Worm (Caenorhabditis elegans) whole organism, mixed stage, embryonic: ENCODE data around the gene him-18.

Source experiments
- M03D4.4 ChIP-seq: sonication (generic microtip); optimal IDR thresholded peaks from 2 replicates; lab custom pipeline; 2017; ENCODE audit warnings: mild to moderate bottlenecking, missing genetic modification characterization, missing compliant biosample characterization
- bed-3 ChIP-seq: fragments of 200-800 bp; sonication (Bioruptor generic); optimal IDR thresholded peaks from 3 replicates; lab custom pipeline; 2018; ENCODE audit warnings: mild to moderate bottlenecking, missing genetic modification characterization, moderate library complexity, missing compliant biosample characterization
- blmp-1 ChIP-seq: fragments of 150-350 bp; optimal IDR thresholded peaks from 2 replicates; lab custom pipeline; 2014; ENCODE audit warnings: missing biosample characterization, missing genetic modification characterization
- ceh-39 ChIP-seq: fragments of 150-350 bp; optimal IDR thresholded peaks from 2 replicates; lab custom pipeline; 2014; ENCODE audit warnings: missing biosample characterization, missing genetic modification characterization
- ceh-43 ChIP-seq: fragments of 200-800 bp; sonication (Bioruptor generic); optimal IDR thresholded peaks from 2 replicates; lab custom pipeline; 2018; ENCODE audit warnings: mild to moderate bottlenecking, missing genetic modification characterization, moderate library complexity, missing compliant biosample characterization
- ceh-83 ChIP-seq: fragments of 200-800 bp; sonication (Bioruptor generic); optimal IDR thresholded peaks from 2 replicates; lab custom pipeline; 2018; ENCODE audit warnings: mild to moderate bottlenecking, missing genetic modification characterization, missing compliant biosample characterization
- ces-1 ChIP-seq: fragments of 150-350 bp; optimal IDR thresholded peaks from 2 replicates; lab custom pipeline; 2014; ENCODE audit warnings: missing biosample characterization, missing genetic modification reagents, missing genetic modification characterization
- cnd-1 ChIP-seq: fragments of 200-800 bp; sonication (Bioruptor generic); optimal IDR thresholded peaks from 2 replicates; lab custom pipeline; 2018; ENCODE audit warnings: mild to moderate bottlenecking, missing genetic modification characterization, missing compliant biosample characterization
- drap-1 ChIP-seq: fragments of 200-800 bp; sonication (Bioruptor generic); optimal IDR thresholded peaks from 3 replicates; lab custom pipeline; 2018; ENCODE audit warnings: mild to moderate bottlenecking, missing genetic modification characterization, missing compliant biosample characterization
- elt-1 ChIP-seq: sonication (generic microtip); optimal IDR thresholded peaks from 2 replicates; lab custom pipeline; 2017; ENCODE audit warnings: missing genetic modification characterization, mild to moderate bottlenecking, missing compliant biosample characterization, antibody characterized with exemption, moderate library complexity, borderline replicate concordance; ENCODE audit not compliant: insufficient read depth
- elt-3 ChIP-seq: fragments of 150-350 bp; optimal IDR thresholded peaks from 2 replicates; lab custom pipeline; 2014; ENCODE audit warnings: missing biosample characterization, missing genetic modification characterization
- flh-1 ChIP-seq: fragments of 200-800 bp; sonication (Bioruptor generic); optimal IDR thresholded peaks from 2 replicates; lab custom pipeline; 2018; ENCODE audit warnings: mild to moderate bottlenecking, missing genetic modification characterization, moderate library complexity, missing compliant biosample characterization
- ham-2 ChIP-seq: fragments of 200-800 bp; sonication (Bioruptor generic); optimal IDR thresholded peaks from 2 replicates; lab custom pipeline; 2018; ENCODE audit warnings: mild to moderate bottlenecking, missing genetic modification characterization, missing compliant biosample characterization
- hlh-1 ChIP-seq: fragments of 150-350 bp; optimal IDR thresholded peaks from 2 replicates; lab custom pipeline; 2014; ENCODE audit warnings: missing biosample characterization, missing genetic modification reagents, missing genetic modification characterization
- lin-13 ChIP-seq: fragments of 150-350 bp; optimal IDR thresholded peaks from 2 replicates; lab custom pipeline; 2014; ENCODE audit warnings: missing biosample characterization, missing genetic modification characterization
- lin-32 ChIP-seq: fragments of 200-800 bp; sonication (Bioruptor generic); optimal IDR thresholded peaks from 2 replicates; lab custom pipeline; 2018; ENCODE audit warnings: mild to moderate bottlenecking, missing genetic modification characterization, missing compliant biosample characterization
- lsy-2 ChIP-seq: fragments of 150-350 bp; optimal IDR thresholded peaks from 2 replicates; lab custom pipeline; 2014; ENCODE audit warnings: missing biosample characterization, missing genetic modification characterization
- mab-5 ChIP-seq: fragments of 150-350 bp; optimal IDR thresholded peaks from 2 replicates; lab custom pipeline; 2014; ENCODE audit warnings: missing biosample characterization, missing genetic modification characterization
- mep-1 ChIP-seq: fragments of 150-350 bp; optimal IDR thresholded peaks from 2 replicates; lab custom pipeline; 2017; ENCODE audit warnings: missing biosample characterization, missing genetic modification reagents, missing genetic modification characterization, inconsistent platforms
- mls-2 ChIP-seq: sonication (generic microtip); optimal IDR thresholded peaks from 2 replicates; lab custom pipeline; 2016; ENCODE audit warnings: mild to moderate bottlenecking, missing genetic modification characterization, moderate library complexity, missing compliant biosample characterization
- nhr-12 ChIP-seq: fragments of 150-350 bp; optimal IDR thresholded peaks from 2 replicates; lab custom pipeline; 2014; ENCODE audit warnings: missing biosample characterization, missing genetic modification characterization
- nhr-237 ChIP-seq: fragments of 150-350 bp; optimal IDR thresholded peaks from 2 replicates; lab custom pipeline; 2014; ENCODE audit warnings: missing biosample characterization, missing genetic modification characterization
- nhr-28 ChIP-seq: fragments of 150-350 bp; optimal IDR thresholded peaks from 2 replicates; lab custom pipeline; 2014; ENCODE audit warnings: missing biosample characterization, missing genetic modification characterization
- nhr-76 ChIP-seq: sonication (generic microtip); optimal IDR thresholded peaks from 2 replicates; lab custom pipeline; 2017; ENCODE audit warnings: missing biosample characterization, missing genetic modification characterization
- snpc-4 ChIP-seq: fragments of 150-350 bp; optimal IDR thresholded peaks from 2 replicates; lab custom pipeline; 2014; ENCODE audit warnings: missing biosample characterization, missing genetic modification characterization
- sptf-1 ChIP-seq: sonication (generic microtip); optimal IDR thresholded peaks from 2 replicates; lab custom pipeline; 2017; ENCODE audit warnings: mild to moderate bottlenecking, missing genetic modification characterization, moderate library complexity, missing compliant biosample characterization
- tbx-8 ChIP-seq: fragments of 200-800 bp; sonication (Bioruptor generic); optimal IDR thresholded peaks from 2 replicates; lab custom pipeline; 2018; ENCODE audit warnings: mild to moderate bottlenecking, missing genetic modification characterization, moderate library complexity, missing compliant biosample characterization
- unc-120 ChIP-seq: sonication (generic microtip); optimal IDR thresholded peaks from 2 replicates; lab custom pipeline; 2017; ENCODE audit warnings: missing genetic modification characterization, missing compliant biosample characterization; ENCODE audit not compliant: poor library complexity, severe bottlenecking
- unc-62 ChIP-seq: fragments of 150-350 bp; optimal IDR thresholded peaks from 2 replicates; lab custom pipeline; 2014; ENCODE audit warnings: missing biosample characterization, missing genetic modification reagents, missing genetic modification characterization
- zip-8 ChIP-seq: fragments of 150-350 bp; optimal IDR thresholded peaks from 2 replicates; lab custom pipeline; 2014; ENCODE audit warnings: missing biosample characterization, missing genetic modification characterization
- ztf-11 ChIP-seq: fragments of 150-350 bp; optimal IDR thresholded peaks from 2 replicates; lab custom pipeline; 2014; ENCODE audit warnings: missing biosample characterization, missing genetic modification characterization

The him-18 gene

DNA sequence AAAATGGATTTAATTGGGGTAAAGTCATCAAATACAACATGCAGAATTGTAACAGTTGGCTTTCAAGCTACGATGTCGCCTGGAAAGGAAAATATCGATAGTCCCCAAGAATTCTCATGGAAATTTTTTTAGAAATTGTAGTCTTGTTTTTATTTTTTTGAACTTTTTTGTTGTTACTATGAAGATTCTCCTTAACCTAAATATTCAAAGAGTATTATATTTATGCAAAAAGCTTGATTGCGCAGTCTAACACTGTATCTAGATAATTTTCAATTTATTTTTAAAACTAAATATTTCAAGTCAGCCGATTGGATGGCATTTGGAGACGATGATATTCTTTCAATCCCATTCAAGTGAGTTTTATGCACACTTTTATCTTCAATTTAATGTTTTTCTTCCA, 9.8 kb downstream of the him-18 start, which contains the start of gene pgap-2:
TSS of gene pgap-2 (plus strand) at position 301 of the 400 bp plus-strand sequence.
- TF ChIP-seq ceh-83 (GFP tag; lab: Kevin White, UChicago) (no peak), drap-1 (no peak), nhr-76 (tag; lab: Kevin White, UChicago) (no peak), cnd-1 (no peak), zip-8 (tag; lab: Kevin White, UChicago) (no peak), ztf-11 (tag; lab: Kevin White, UChicago) (no peak), nhr-28 (no peak), lin-32 (GFP tag; lab: Kevin White, UChicago) (no peak), lin-13 (tag; lab: Kevin White, UChicago) (no peak), ceh-43 (GFP tag; lab: Kevin White, UChicago) (no peak), nhr-12 (tag; lab: Kevin White, UChicago) (no peak), unc-120 (tag; lab: Kevin White, UChicago) (no peak), ceh-39 (tag; lab: Kevin White, UChicago) (no peak), mab-5 (tag; lab: Kevin White, UChicago) (no peak), bed-3 (GFP tag; lab: Kevin White, UChicago) (no peak), ces-1 (GFP tag; lab: Kevin White, UChicago) (no peak), mls-2 (tag; lab: Kevin White, UChicago) (no peak), flh-1 (GFP tag; lab: Kevin White, UChicago) (no peak), blmp-1 (tag; lab: Kevin White, UChicago) (no peak), hlh-1 (tag; lab: Kevin White, UChicago) (no peak)

DNA sequence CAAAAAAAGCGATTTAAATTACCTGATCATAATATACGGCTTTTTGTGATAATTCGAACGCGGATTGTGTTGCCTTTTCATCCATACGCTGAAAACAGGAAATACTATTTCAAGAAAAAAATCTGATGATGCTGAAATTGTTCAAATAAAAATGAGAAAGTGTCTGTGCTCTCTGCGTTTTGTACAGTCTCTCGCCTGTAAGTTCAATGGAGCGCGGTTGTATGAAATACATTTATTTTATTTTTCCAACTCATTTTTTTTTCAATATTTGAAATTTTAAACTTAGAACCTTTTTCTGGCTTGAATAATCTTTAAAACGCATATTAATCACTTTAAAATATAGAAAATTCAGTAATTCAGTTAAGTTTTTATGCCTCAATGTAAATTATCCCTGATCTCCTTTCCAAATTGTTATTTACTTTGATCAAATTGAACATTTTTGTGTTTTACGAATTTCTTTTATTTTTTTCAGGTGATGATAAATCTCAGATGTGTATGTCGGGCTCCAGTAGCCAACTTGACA, 11.0 kb downstream of the him-18 start, which contains the start of the genes clp-2 and mrpl-16:
TSS of gene clp-2 (minus strand) at position 94 of the 523 bp plus-strand sequence.
TSS of gene mrpl-16 (plus strand) at position 473 of the 523 bp plus-strand sequence.
- TF ChIP-seq unc-120 (tag; lab: Kevin White, UChicago) (no peak), hlh-1 (tag; lab: Kevin White, UChicago) (no peak), cnd-1 (no peak), sptf-1 (tag; lab: Kevin White, UChicago) (no peak), M03D4.4 (tag; lab: Kevin White, UChicago) (no peak), blmp-1 (tag; lab: Kevin White, UChicago) (no peak), nhr-237 (tag; lab: Kevin White, UChicago) (no peak), mep-1 (tag; lab: Kevin White, UChicago) (no peak), elt-3 (tag; lab: Kevin White, UChicago) (no peak), ceh-39 (tag; lab: Kevin White, UChicago) (no peak), zip-8 (tag; lab: Kevin White, UChicago) (no peak), snpc-4 (tag; lab: Kevin White, UChicago) (no peak), ham-2 (GFP tag; lab: Kevin White, UChicago) (no peak), nhr-76 (tag; lab: Kevin White, UChicago) (no peak), lin-32 (GFP tag; lab: Kevin White, UChicago) (no peak)

DNA sequence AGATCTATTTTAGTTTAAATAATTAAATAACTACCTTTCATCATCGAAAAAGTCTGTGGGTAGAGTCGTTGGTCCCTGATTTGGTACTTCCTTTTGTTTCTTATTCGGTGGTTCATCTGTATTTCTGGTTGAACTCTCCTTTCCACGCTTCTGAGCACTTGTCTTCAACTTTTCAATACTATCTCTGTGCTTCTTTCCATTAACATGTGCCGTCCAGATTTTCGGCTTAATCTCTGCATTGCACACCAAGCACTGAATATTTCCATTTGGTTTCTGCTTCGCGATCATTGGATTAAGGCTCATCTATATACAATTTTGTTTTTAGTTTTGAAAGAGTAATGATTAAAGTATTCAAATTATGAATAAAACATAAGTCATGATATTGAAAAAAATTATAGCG, 15.1 kb downstream of the him-18 start, which contains the start of gene sel-13:
TSS of gene sel-13 (minus strand) at position 303 of the 400 bp plus-strand sequence.
- no peak for TF ChIP-seq hlh-1 (tag; lab: Kevin White, UChicago)

DNA sequence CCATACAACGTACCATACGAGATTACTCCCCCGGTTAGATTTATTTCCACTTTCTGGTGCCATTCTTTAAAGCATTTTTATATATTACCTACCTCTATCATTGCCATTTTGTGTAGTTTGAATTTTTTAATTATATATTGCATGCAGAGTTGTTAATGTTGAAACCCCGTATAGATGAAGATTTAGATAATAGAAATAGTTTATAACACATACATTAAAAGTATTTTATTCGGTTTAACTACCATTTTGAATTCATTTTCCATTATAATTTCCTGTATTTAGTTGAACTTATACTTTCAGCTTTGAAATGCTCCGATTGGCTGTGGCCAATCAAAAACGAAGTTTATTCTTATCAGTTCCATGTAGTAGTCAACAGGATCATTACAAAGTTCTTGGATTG, 17.2 kb downstream of the him-18 start, which contains the start of gene dnj-18:
TSS of gene dnj-18 (plus strand) at position 301 of the 400 bp plus-strand sequence.
- no peak for TF ChIP-seq ceh-43 (GFP tag; lab: Kevin White, UChicago)
- no peak for TF ChIP-seq lsy-2
- no peak for TF ChIP-seq hlh-1 (tag; lab: Kevin White, UChicago)
- no peak for TF ChIP-seq unc-62 (GFP tag; lab: Kevin White, UChicago)
- no peak for TF ChIP-seq mab-5 (tag; lab: Kevin White, UChicago)
- TF ChIP-seq lin-32 (GFP tag; lab: Kevin White, UChicago) = no peak
- no peak for TF ChIP-seq tbx-8 (GFP tag; lab: Kevin White, UChicago)
- no peak for TF ChIP-seq cnd-1
- TF ChIP-seq elt-1 = no peak
- no peak for TF ChIP-seq ztf-11 (tag; lab: Kevin White, UChicago)
- no peak for TF ChIP-seq sptf-1 (tag; lab: Kevin White, UChicago)
- no peak for TF ChIP-seq bed-3 (GFP tag; lab: Kevin White, UChicago)
- TF ChIP-seq unc-120 (tag; lab: Kevin White, UChicago) = no peak
- TF ChIP-seq mep-1 (tag; lab: Kevin White, UChicago) = no peak
